Worm (Caenorhabditis elegans): ENCODE results near the gene vab-9.

Gene vab-9

ce11 chrII:8587660-8588230, 49.8 kb downstream of the vab-9 start:
- TF ChIP-seq mep-1 (tag; optimal IDR thresholded peaks at IDR 0.05) (no peak), nhr-71 (tag; optimal IDR thresholded peaks at IDR 0.05) (peak; percentile 39), efl-1 (optimal IDR thresholded peaks at IDR 0.05) (no peak), efl-1 (GFP tag; optimal IDR thresholded peaks at IDR 0.05 in 1 of 2) (no peak), rnt-1 (tag; optimal IDR thresholded peaks at IDR 0.05) (no peak), tbx-2 (tag; optimal IDR thresholded peaks at IDR 0.05) (peak; percentile 39), ceh-88 (GFP tag; IDR thresholded peaks at IDR 0.05) (no peak), fkh-10 (GFP tag; optimal IDR thresholded peaks at IDR 0.05) (peak; percentile 14), lin-14 (GFP tag; optimal IDR thresholded peaks at IDR 0.05) (peak; percentile 73), blmp-1 (tag; optimal IDR thresholded peaks at IDR 0.05) (peak; percentile 14), fkh-4 (tag; optimal IDR thresholded peaks at IDR 0.05; ENCODE audit: borderline replicate concordance) (no peak), aly-2 (tag; optimal IDR thresholded peaks at IDR 0.05) (no peak)
